Fruit fly (Drosophila melanogaster) whole organism, prepupa: ENCODE data around the gene CG42553.

Experiments used
- Blimp-1 ChIP-seq: fragments of 200-800 bp; sonication (Bioruptor generic); optimal IDR thresholded peaks from 3 replicates; lab custom pipeline; 2017; ENCODE audit warnings: missing biosample characterization, missing genetic modification characterization, mild to moderate bottlenecking, moderate library complexity, missing genetic modification reagents
- CG10669 ChIP-seq: fragments of 200-800 bp; sonication (Bioruptor generic); optimal IDR thresholded peaks from 3 replicates; lab custom pipeline; 2018; ENCODE audit warnings: missing biosample characterization, mild to moderate bottlenecking, missing genetic modification characterization, moderate library complexity
- CG11762 ChIP-seq: fragments of 200-800 bp; sonication (Bioruptor generic); optimal IDR thresholded peaks from 3 replicates; lab custom pipeline; 2016; ENCODE audit warnings: missing biosample characterization, missing genetic modification characterization; ENCODE audit not compliant: insufficient read depth
- CG15336 ChIP-seq: fragments of 200-800 bp; sonication (Bioruptor generic); IDR thresholded peaks from 2 replicates; pipeline ENCODE4 v1.3.6; 2022; ENCODE audit warnings: missing biosample characterization, missing genetic modification characterization
- CG1621 ChIP-seq: fragments of 200-800 bp; sonication (Bioruptor generic); optimal IDR thresholded peaks from 3 replicates; lab custom pipeline; 2018; ENCODE audit warnings: missing biosample characterization, mild to moderate bottlenecking, missing genetic modification characterization
- CG16779 ChIP-seq: fragments of 200-800 bp; sonication (Bioruptor generic); optimal IDR thresholded peaks from 3 replicates; lab custom pipeline; 2017; ENCODE audit warnings: missing biosample characterization, mild to moderate bottlenecking, missing genetic modification characterization
- CG31627 ChIP-seq: fragments of 200-800 bp; sonication (Bioruptor generic); optimal IDR thresholded peaks from 3 replicates; lab custom pipeline; 2016; ENCODE audit warnings: missing biosample characterization, missing genetic modification characterization
- CG32006 ChIP-seq: fragments of 200-800 bp; sonication (Bioruptor generic); optimal IDR thresholded peaks from 3 replicates; lab custom pipeline; 2017; ENCODE audit warnings: missing biosample characterization, mild to moderate bottlenecking, missing genetic modification characterization
- CG34406 ChIP-seq: fragments of 200-800 bp; sonication (Bioruptor generic); optimal IDR thresholded peaks from 3 replicates; lab custom pipeline; 2016; ENCODE audit warnings: missing biosample characterization, missing genetic modification characterization
- CG4318 ChIP-seq: fragments of 200-800 bp; sonication (Bioruptor generic); optimal IDR thresholded peaks from 3 replicates; lab custom pipeline; 2017; ENCODE audit warnings: missing biosample characterization, mild to moderate bottlenecking, missing genetic modification characterization
- CG6792 ChIP-seq: fragments of 200-800 bp; sonication (Bioruptor generic); optimal IDR thresholded peaks from 3 replicates; lab custom pipeline; 2016; ENCODE audit warnings: missing biosample characterization, missing genetic modification characterization
- CG6808 ChIP-seq: fragments of 200-800 bp; sonication (Bioruptor generic); optimal IDR thresholded peaks from 3 replicates; lab custom pipeline; 2017; ENCODE audit warnings: missing biosample characterization, missing genetic modification characterization, mild to moderate bottlenecking, moderate library complexity, missing genetic modification reagents
- CG6854 ChIP-seq: fragments of 200-800 bp; sonication (Bioruptor generic); optimal IDR thresholded peaks from 2 replicates; lab custom pipeline; 2017; ENCODE audit warnings: missing biosample characterization, mild to moderate bottlenecking, missing genetic modification characterization
- CG7368 ChIP-seq: fragments of 200-800 bp; sonication (Bioruptor generic); optimal IDR thresholded peaks from 3 replicates; lab custom pipeline; 2016; ENCODE audit warnings: missing biosample characterization, missing genetic modification characterization
- CG8119 ChIP-seq: fragments of 200-800 bp; sonication (Bioruptor generic); IDR thresholded peaks from 3 replicates; pipeline ENCODE4 v1.3.6; 2022; ENCODE audit warnings: missing biosample characterization, missing genetic modification characterization
- CG8319 ChIP-seq: fragments of 200-800 bp; sonication (Bioruptor generic); optimal IDR thresholded peaks from 3 replicates; lab custom pipeline; 2016; ENCODE audit warnings: missing biosample characterization, missing genetic modification characterization
- CG9139 ChIP-seq: fragments of 200-800 bp; sonication (Bioruptor generic); optimal IDR thresholded peaks from 3 replicates; lab custom pipeline; 2017; ENCODE audit warnings: missing biosample characterization, mild to moderate bottlenecking, missing genetic modification characterization
- Eip78C ChIP-seq: fragments of 200-800 bp; sonication (Bioruptor generic); peaks from one replicate; lab custom pipeline; 2016; ENCODE audit warnings: missing biosample characterization, missing genetic modification characterization
- Eip93F ChIP-seq: fragments of 200-800 bp; sonication (Bioruptor generic); optimal IDR thresholded peaks from 2 replicates; lab custom pipeline; 2016; ENCODE audit warnings: missing biosample characterization, mild to moderate bottlenecking, missing genetic modification characterization
- Ets96B ChIP-seq: fragments of 200-800 bp; optimal IDR thresholded peaks from 2 replicates; lab custom pipeline; 2019; ENCODE audit warnings: missing biosample characterization, mild to moderate bottlenecking, missing genetic modification characterization, moderate library complexity
- Gug ChIP-seq: fragments of 200-800 bp; sonication (Bioruptor generic); IDR thresholded peaks from 2 replicates; pipeline ENCODE4 v1.3.6; 2022; ENCODE audit warnings: missing biosample characterization, missing genetic modification characterization
- Hr38 ChIP-seq: sonication (Bioruptor generic); optimal IDR thresholded peaks from 2 replicates; lab custom pipeline; 2016; ENCODE audit warnings: missing biosample characterization, missing genetic modification characterization
- Hr4 ChIP-seq: fragments of 200-800 bp; sonication (Bioruptor generic); optimal IDR thresholded peaks from 3 replicates; lab custom pipeline; 2016; ENCODE audit warnings: missing biosample characterization, missing genetic modification characterization
- OdsH ChIP-seq: fragments of 200-800 bp; sonication (Bioruptor generic); optimal IDR thresholded peaks from 3 replicates; lab custom pipeline; 2016; ENCODE audit warnings: missing biosample characterization, missing genetic modification characterization
- Smox ChIP-seq: fragments of 200-800 bp; sonication (Bioruptor generic); optimal IDR thresholded peaks from 3 replicates; lab custom pipeline; 2016; ENCODE audit warnings: missing biosample characterization, missing genetic modification characterization
- Sox102F ChIP-seq: fragments of 200-800 bp; sonication (Bioruptor generic); optimal IDR thresholded peaks from 2 replicates; lab custom pipeline; 2016; ENCODE audit warnings: missing biosample characterization, mild to moderate bottlenecking, missing genetic modification characterization
- Sox14 ChIP-seq: fragments of 200-800 bp; sonication (Bioruptor generic); optimal IDR thresholded peaks from 3 replicates; lab custom pipeline; 2016; ENCODE audit warnings: missing biosample characterization, missing genetic modification characterization
- Sox15 ChIP-seq: fragments of 200-800 bp; sonication (Bioruptor generic); optimal IDR thresholded peaks from 3 replicates; lab custom pipeline; 2016; ENCODE audit warnings: missing biosample characterization, missing genetic modification characterization
- achi ChIP-seq: fragments of 200-800 bp; sonication (Bioruptor generic); optimal IDR thresholded peaks from 3 replicates; lab custom pipeline; 2016; ENCODE audit warnings: missing biosample characterization, missing genetic modification characterization
- acj6 ChIP-seq: fragments of 200-800 bp; sonication (Bioruptor generic); optimal IDR thresholded peaks from 3 replicates; lab custom pipeline; 2016; ENCODE audit warnings: missing biosample characterization, missing genetic modification characterization
- cyc ChIP-seq: fragments of 200-800 bp; sonication (Bioruptor generic); optimal IDR thresholded peaks from 3 replicates; lab custom pipeline; 2016; ENCODE audit warnings: missing biosample characterization, missing genetic modification characterization
- dac ChIP-seq: fragments of 200-800 bp; sonication (Bioruptor generic); optimal IDR thresholded peaks from 2 replicates; lab custom pipeline; 2017; ENCODE audit warnings: missing biosample characterization, mild to moderate bottlenecking, missing genetic modification characterization
- dsx ChIP-seq: fragments of 200-800 bp; optimal IDR thresholded peaks from 3 replicates; lab custom pipeline; 2019; ENCODE audit warnings: missing biosample characterization, mild to moderate bottlenecking, missing genetic modification characterization, moderate library complexity; ENCODE audit not compliant: poor library complexity, severe bottlenecking
- esn ChIP-seq: fragments of 200-800 bp; sonication (Bioruptor generic); optimal IDR thresholded peaks from 2 replicates; lab custom pipeline; 2016; ENCODE audit warnings: missing biosample characterization, mild to moderate bottlenecking, missing genetic modification characterization, moderate library complexity
- fd59A ChIP-seq: fragments of 200-800 bp; sonication (Bioruptor generic); optimal IDR thresholded peaks from 2 replicates; lab custom pipeline; 2017; ENCODE audit warnings: missing biosample characterization, mild to moderate bottlenecking, missing genetic modification characterization, missing genetic modification reagents
- fd85E ChIP-seq: fragments of 200-800 bp; sonication (Bioruptor generic); optimal IDR thresholded peaks from 3 replicates; lab custom pipeline; 2016; ENCODE audit warnings: missing biosample characterization, missing genetic modification characterization
- fkh ChIP-seq: fragments of 200-800 bp; sonication (Bioruptor generic); optimal IDR thresholded peaks from 3 replicates; lab custom pipeline; 2017; ENCODE audit warnings: missing biosample characterization, mild to moderate bottlenecking, missing genetic modification characterization, moderate library complexity
- lz ChIP-seq: fragments of 200-800 bp; sonication (Bioruptor generic); optimal IDR thresholded peaks from 3 replicates; lab custom pipeline; 2016; ENCODE audit warnings: missing biosample characterization, missing genetic modification characterization
- net ChIP-seq: fragments of 200-800 bp; sonication (Bioruptor generic); optimal IDR thresholded peaks from 3 replicates; lab custom pipeline; 2016; ENCODE audit warnings: missing biosample characterization, missing genetic modification characterization
- salr ChIP-seq, 2 experiments: fragments of 200-800 bp; sonication (Bioruptor generic); optimal IDR thresholded peaks; 3 replicates each; lab custom pipeline; 2016 to 2018; ENCODE audit warnings: missing biosample characterization in 2 of 2, missing genetic modification characterization in 2 of 2, mild to moderate bottlenecking in 1 of 2
- spab ChIP-seq: fragments of 200-800 bp; sonication (Bioruptor generic); optimal IDR thresholded peaks from 2 replicates; lab custom pipeline; 2017; ENCODE audit warnings: missing biosample characterization, mild to moderate bottlenecking, missing genetic modification characterization, missing genetic modification reagents
- ss ChIP-seq, 2 experiments: fragments of 200-800 bp; sonication (Bioruptor generic); optimal IDR thresholded peaks; 2 replicates in 1 of 2; 3 replicates in 1 of 2; lab custom pipeline; 2017 to 2018; ENCODE audit warnings: mild to moderate bottlenecking in 2 of 2, missing biosample characterization in 2 of 2, missing genetic modification characterization in 2 of 2, moderate library complexity in 1 of 2
- svp ChIP-seq: fragments of 200-800 bp; sonication (Bioruptor generic); peaks from one replicate; lab custom pipeline; 2016; ENCODE audit warnings: missing biosample characterization, missing genetic modification characterization
- topi ChIP-seq: fragments of 200-800 bp; sonication (Bioruptor generic); optimal IDR thresholded peaks from 3 replicates; lab custom pipeline; 2016; ENCODE audit warnings: missing biosample characterization, missing genetic modification characterization
- vri ChIP-seq: fragments of 200-800 bp; sonication (Bioruptor generic); optimal IDR thresholded peaks from 3 replicates; lab custom pipeline; 2016; ENCODE audit warnings: missing biosample characterization, mild to moderate bottlenecking, missing genetic modification characterization

CG42553 gene

dm6 chr3L:818438-819138 is 15.3 kb upstream of the CG42553 start (continued):
- peak; percentile 64 for TF ChIP-seq CG31627
- peak; percentile 58 for TF ChIP-seq Sox102F
- TF ChIP-seq esn (GFP tag; lab: Kevin White, UChicago) = peak; percentile 62
- peak; percentile 67 for TF ChIP-seq topi (GFP tag; lab: Kevin White, UChicago)
- peak; percentile 29 for TF ChIP-seq dsx (GFP tag; lab: Kevin White, UChicago)
- peak; percentile 67 for TF ChIP-seq CG6792 (GFP tag; lab: Kevin White, UChicago)
- TF ChIP-seq vri (GFP tag; lab: Kevin White, UChicago) = peak; percentile 39
- peak; percentile 84 for TF ChIP-seq svp (GFP tag; lab: Kevin White, UChicago)
- TF ChIP-seq CG8119 = peak; percentile 55
- TF ChIP-seq Gug (GFP tag; lab: Robert Waterston, UW) = no peak
- peak; percentile 61 for TF ChIP-seq Smox (GFP tag; lab: Kevin White, UChicago)
- peak; percentile 18 for TF ChIP-seq CG1621 (tag; lab: Kevin White, UChicago)
- peak; percentile 66 for TF ChIP-seq achi
- peak; percentile 67 for TF ChIP-seq cyc (GFP tag; lab: Kevin White, UChicago)
- peak; percentile 34 for TF ChIP-seq Sox14 (GFP tag; lab: Kevin White, UChicago)
- peak; percentile 36 for TF ChIP-seq net (GFP tag; lab: Kevin White, UChicago)
- peak; percentile 32 for TF ChIP-seq CG10669
- no peak for TF ChIP-seq fd85E (GFP tag; lab: Kevin White, UChicago)
- TF ChIP-seq CG7368 (GFP tag; lab: Kevin White, UChicago) = peak; percentile 55

dm6 chr3L:819297-819886 is 14.5 kb upstream of the CG42553 start:
- TF ChIP-seq vri (GFP tag; lab: Kevin White, UChicago) (peak; percentile 36), cyc (GFP tag; lab: Kevin White, UChicago) (peak; percentile 73), Blimp-1 (GFP tag; lab: Kevin White, UChicago) (peak; percentile 21), ss (GFP tag; optimal IDR thresholded peaks at IDR 0.05; lab: Kevin White, UChicago) (no peak), fkh (no peak), dac (GFP tag; lab: Kevin White, UChicago) (no peak), spab (GFP tag; lab: Kevin White, UChicago) (no peak), CG4318 (peak; percentile 0), Eip78C (peak; percentile 89), Ets96B (tag; lab: Kevin White, UChicago) (no peak), CG8319 (GFP tag; lab: Kevin White, UChicago) (peak; percentile 49), Gug (GFP tag; lab: Robert Waterston, UW) (no peak), acj6 (GFP tag; lab: Kevin White, UChicago) (peak; percentile 55), CG9139 (no peak), CG7368 (GFP tag; lab: Kevin White, UChicago) (peak; percentile 42), fd85E (GFP tag; lab: Kevin White, UChicago) (no peak), salr (GFP tag; optimal IDR thresholded peaks at IDR 0.05; lab: Kevin White, UChicago) (no peak), OdsH (GFP tag; lab: Kevin White, UChicago) (peak; percentile 60), CG8119 (peak; percentile 39; the same call in 1 of the 3 replicates), fd59A (GFP tag; lab: Kevin White, UChicago) (no peak), CG31627 (peak; percentile 79), CG6808 (no peak), CG1621 (tag; lab: Kevin White, UChicago) (no peak), Hr38 (GFP tag; lab: Kevin White, UChicago) (no peak), Smox (GFP tag; lab: Kevin White, UChicago) (peak; percentile 69), CG6854 (GFP tag; lab: Kevin White, UChicago) (no peak), CG16779 (tag; lab: Kevin White, UChicago) (no peak), CG15336 (GFP tag; lab: Robert Waterston, UW) (peak; percentile 25; the same call in 1 of the 2 replicates), CG11762 (GFP tag; lab: Kevin White, UChicago) (peak; percentile 10), CG32006 (GFP tag; lab: Kevin White, UChicago) (peak; percentile 13), CG6792 (GFP tag; lab: Kevin White, UChicago) (peak; percentile 58), esn (GFP tag; lab: Kevin White, UChicago) (peak; percentile 73), Eip93F (peak; percentile 44), lz (GFP tag; lab: Kevin White, UChicago) (peak; percentile 77), achi (peak; percentile 49), svp (GFP tag; lab: Kevin White, UChicago) (peak; percentile 90), Hr4 (GFP tag; lab: Kevin White, UChicago) (peak; percentile 22), Sox15 (peak; percentile 55), CG34406 (GFP tag; lab: Kevin White, UChicago) (peak; percentile 60)
